Worm (Caenorhabditis elegans): Measurements from ENCODE around the gene Y6E2A.5.
"Not testable (repeated sequence)": the region's sequence is repeated elsewhere in the genome, so short reads cannot be mapped to it uniquely, and the experiment has no call there.

Gene Y6E2A.5

ce11 chrV:15685599-15685998 is 32.9 kb downstream of the Y6E2A.5 start, which contains the start of gene nhr-196 (continued):
- TF ChIP-seq fkh-4 (tag; optimal IDR thresholded peaks at IDR 0.05; ENCODE audit: borderline replicate concordance) (peak; percentile 24), nhr-47 (tag; optimal IDR thresholded peaks at IDR 0.05) (peak; percentile 49), Y116A8C.19 (tag; optimal IDR thresholded peaks at IDR 0.05; ENCODE audit: borderline replicate concordance) (no peak), aha-1 (tag; optimal IDR thresholded peaks at IDR 0.05) (no peak), lir-3 (tag; optimal IDR thresholded peaks at IDR 0.05; ENCODE audit: poor library complexity) (no peak), unc-86 (tag; optimal IDR thresholded peaks at IDR 0.05) (no peak), pqm-1 (tag; optimal IDR thresholded peaks at IDR 0.05) (no peak), sup-37 (GFP tag; optimal IDR thresholded peaks at IDR 0.05) (no peak), fkh-8 (tag; optimal IDR thresholded peaks at IDR 0.05) (peak; percentile 66), ceh-63 (GFP tag; optimal IDR thresholded peaks at IDR 0.05) (no peak), nhr-90 (tag; optimal IDR thresholded peaks at IDR 0.05; ENCODE audit: poor library complexity) (no peak), irx-1 (tag; optimal IDR thresholded peaks at IDR 0.05) (no peak), nhr-77 (tag; optimal IDR thresholded peaks at IDR 0.05) (no peak)

- TF ChIP-seq aly-2 (tag; optimal IDR thresholded peaks at IDR 0.05), result no peak
- TF ChIP-seq hlh-17 (GFP tag; optimal IDR thresholded peaks at IDR 0.05; ENCODE audit: borderline replicate concordance), result no peak
- TF ChIP-seq nhr-84 (tag; optimal IDR thresholded peaks at IDR 0.05), result no peak
- TF ChIP-seq efl-3 (GFP tag; optimal IDR thresholded peaks at IDR 0.05), result no peak
- no peak for TF ChIP-seq alr-1 (tag; optimal IDR thresholded peaks at IDR 0.05; ENCODE audit: borderline replicate concordance)
Measured at ce11 chrV:15677222-15677621, 41.2 kb downstream of the Y6E2A.5 start, which contains the start of gene nhr-52. nhr-52 (plus strand) TSS chrV:15677522.

- no peak for TF ChIP-seq nhr-76 (tag; optimal IDR thresholded peaks at IDR 0.05)
Measured at ce11 chrV:15674899-15675298, 43.6 kb downstream of the Y6E2A.5 start.

ce11 chrV:15673707-15674106 is 44.8 kb downstream of the Y6E2A.5 start, which contains the start of gene nhr-51:
nhr-51 (plus strand) TSS chrV:15674007.
- TF ChIP-seq nhr-11 (tag; optimal IDR thresholded peaks at IDR 0.05), result no peak
- no peak for TF ChIP-seq snpc-4 (tag; optimal IDR thresholded peaks at IDR 0.05)
- no peak for TF ChIP-seq skn-1 (tag; optimal IDR thresholded peaks at IDR 0.05)
- no peak for TF ChIP-seq aha-1 (tag; optimal IDR thresholded peaks at IDR 0.05)
- TF ChIP-seq nhr-90 (tag; optimal IDR thresholded peaks at IDR 0.05; ENCODE audit: poor library complexity), result no peak
- no peak for TF ChIP-seq fos-1 (tag; optimal IDR thresholded peaks at IDR 0.05)
- no peak for TF ChIP-seq lin-13 (GFP tag; optimal IDR thresholded peaks at IDR 0.05)
- TF ChIP-seq mef-2 (tag; optimal IDR thresholded peaks at IDR 0.05), result no peak
- TF ChIP-seq sup-37 (GFP tag; optimal IDR thresholded peaks at IDR 0.05), result no peak
- no peak for TF ChIP-seq swsn-7 (tag; optimal IDR thresholded peaks at IDR 0.05)

- not testable (repeated sequence) for TF ChIP-seq xbp-1 (tag; optimal IDR thresholded peaks at IDR 0.05); tlp-1 (tag; optimal IDR thresholded peaks at IDR 0.05); nhr-19 (GFP tag; conservative IDR thresholded peaks at IDR 0.05)
Measured at ce11 chrV:15670139-15670538, 48.3 kb downstream of the Y6E2A.5 start, which contains the start of gene K06B4.15. K06B4.15 (plus strand) TSS chrV:15670439.

ce11 chrV:15668870-15669269 is 49.6 kb downstream of the Y6E2A.5 start, which contains the start of gene K06B4.4:
K06B4.4 (plus strand) TSS chrV:15669170.
- TF ChIP-seq lsy-2 (tag; optimal IDR thresholded peaks at IDR 0.05), result no peak
- TF ChIP-seq sox-4 (tag; optimal IDR thresholded peaks at IDR 0.05), result no peak
- TF ChIP-seq C16A3.4 (tag; optimal IDR thresholded peaks at IDR 0.05), result no peak
- TF ChIP-seq blmp-1 (tag; optimal IDR thresholded peaks at IDR 0.05), result no peak
- no peak for TF ChIP-seq C34B4.2 (tag; optimal IDR thresholded peaks at IDR 0.05)
- no peak for TF ChIP-seq nhr-47 (tag; optimal IDR thresholded peaks at IDR 0.05)
- no peak for TF ChIP-seq pag-3 (tag; optimal IDR thresholded peaks at IDR 0.05; ENCODE audit: borderline replicate concordance, insufficient read depth)
- no peak for TF ChIP-seq aly-2 (tag; optimal IDR thresholded peaks at IDR 0.05)
- no peak for TF ChIP-seq nhr-77 (tag; optimal IDR thresholded peaks at IDR 0.05)
- TF ChIP-seq efl-3 (GFP tag; optimal IDR thresholded peaks at IDR 0.05), result no peak
- no peak for TF ChIP-seq tbx-2 (tag; optimal IDR thresholded peaks at IDR 0.05)
- no peak for TF ChIP-seq swsn-7 (tag; optimal IDR thresholded peaks at IDR 0.05)
